In the genomic region with DNA sequence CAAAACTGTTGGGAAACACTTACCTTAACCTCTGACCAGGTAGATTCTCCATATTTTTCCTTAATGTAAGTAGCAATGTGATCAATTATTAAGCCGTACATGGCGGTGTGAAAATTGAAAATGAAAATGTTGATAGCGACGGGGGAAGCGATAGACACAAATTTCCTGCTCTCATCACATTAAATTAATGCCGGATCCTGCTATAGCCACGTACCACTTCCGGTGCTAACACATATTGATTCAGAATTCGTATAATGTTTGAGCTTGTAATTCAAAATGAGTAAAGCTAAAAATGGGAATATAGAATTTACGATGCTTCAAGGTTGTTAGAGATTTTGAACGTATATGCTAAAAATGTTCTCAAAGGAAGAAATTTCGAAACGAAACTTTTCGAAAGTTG, we compare ENCODE assay signal across 2 worm cellular contexts.
TF ChIP-seq lines count a peak whose summit lies in the region.

A gene (minus strand): TSS at position 101 of the 400 bp plus-strand sequence.

TF ChIP-seq in whole organism, L1 larva, 84 proteins besides CTCF, POLR2A, EP300 and RAD21:
- TF ChIP-seq dpl-1 (GFP tag; optimal IDR thresholded peaks at IDR 0.05; lab: Kevin White, UChicago): no peak
- TF ChIP-seq ces-1 (GFP tag; optimal IDR thresholded peaks at IDR 0.05; lab: Kevin White, UChicago): no peak
- TF ChIP-seq egl-13 (tag; optimal IDR thresholded peaks at IDR 0.05; lab: Kevin White, UChicago): peak; percentile 25

TF ChIP-seq in whole organism, L4 larva, 104 proteins besides CTCF, POLR2A, EP300 and RAD21:
- TF ChIP-seq zag-1 (tag; optimal IDR thresholded peaks at IDR 0.05; lab: Kevin White, UChicago): no peak
- no peak for TF ChIP-seq gei-8 (GFP tag; optimal IDR thresholded peaks at IDR 0.05; lab: Kevin White, UChicago)
- TF ChIP-seq tag-97 (GFP tag; IDR thresholded peaks at IDR 0.05; lab: Robert Waterston, UW): no peak
- TF ChIP-seq aha-1 (tag; lab: Kevin White, UChicago): peak; percentile 63
- no peak for TF ChIP-seq spr-3 (GFP tag; optimal IDR thresholded peaks at IDR 0.05; lab: Kevin White, UChicago)
- TF ChIP-seq F37D6.2 (tag; optimal IDR thresholded peaks at IDR 0.05; lab: Kevin White, UChicago): no peak
- no peak for TF ChIP-seq duxl-1 (tag; optimal IDR thresholded peaks at IDR 0.05; lab: Kevin White, UChicago; ENCODE audit: poor library complexity)
